In the genomic region with DNA sequence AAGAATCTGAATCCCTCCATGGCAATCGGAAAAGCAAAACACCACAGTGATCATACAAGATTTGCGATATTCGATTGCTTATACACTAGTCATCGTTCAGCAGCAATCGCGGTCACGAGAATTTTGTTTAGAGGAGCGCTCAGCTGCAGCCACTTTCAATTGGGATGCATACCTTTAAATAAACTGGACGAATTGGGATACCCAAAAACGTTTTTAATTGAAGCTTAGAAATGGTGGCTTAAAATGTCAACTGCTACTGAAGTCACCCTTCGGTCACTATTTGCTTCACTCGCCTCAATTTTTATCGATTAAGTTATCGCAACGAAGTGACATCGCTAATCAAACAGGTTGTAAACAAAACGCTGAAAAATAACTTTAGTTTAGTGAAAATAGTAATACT, we compare ENCODE assay signal across 1 fruit fly cellular context.
TF ChIP-seq lines count a peak whose summit lies in the region.

A gene (minus strand): TSS at position 53 of the 400 bp plus-strand sequence.
A gene (plus strand): TSS at position 302 of the 400 bp plus-strand sequence.

TF ChIP-seq in whole organism, embryonic, 481 proteins besides CTCF, POLR2A, EP300 and RAD21 (continued from another document and continues in another):
- TF ChIP-seq CG12104 (GFP tag; optimal IDR thresholded peaks at IDR 0.05; lab: Kevin White, UChicago) (peak; percentile 37), CG4730 (GFP tag; IDR thresholded peaks at IDR 0.05; lab: Robert Waterston, UW) (no peak), CG10543 (GFP tag; optimal IDR thresholded peaks at IDR 0.05; lab: Kevin White, UChicago) (peak; percentile 31), CG8290 (GFP tag; optimal IDR thresholded peaks at IDR 0.05; lab: Kevin White, UChicago) (no peak), CG8290 (tag; optimal IDR thresholded peaks at IDR 0.05; lab: Kevin White, UChicago) (peak in 1 of 2 experiments; percentile 55), CG2678 (tag; optimal IDR thresholded peaks at IDR 0.05; lab: Kevin White, UChicago) (no peak), trem (tag; optimal IDR thresholded peaks at IDR 0.05; lab: Kevin White, UChicago) (peak; percentile 74), Bdp1 (GFP tag; optimal IDR thresholded peaks at IDR 0.05; lab: Kevin White, UChicago) (peak; percentile 7), maf-S (GFP tag; optimal IDR thresholded peaks at IDR 0.05; lab: Kevin White, UChicago) (peak; percentile 15), pzg (GFP tag; optimal IDR thresholded peaks at IDR 0.05; lab: Kevin White, UChicago) (peak; percentile 68), D19B (GFP tag; optimal IDR thresholded peaks at IDR 0.05; lab: Kevin White, UChicago) (no peak), CG14441 (GFP tag; IDR thresholded peaks at IDR 0.05; lab: Robert Waterston, UW) (peak; percentile 22; the same call in 1 of the 2 replicates), bcd (GFP tag; optimal IDR thresholded peaks at IDR 0.05; lab: Kevin White, UChicago) (peak; percentile 31), luna (GFP tag; optimal IDR thresholded peaks at IDR 0.05; lab: Kevin White, UChicago) (peak; percentile 35), eyg (GFP tag; optimal IDR thresholded peaks at IDR 0.05; lab: Kevin White, UChicago) (no peak), pros (GFP tag; optimal IDR thresholded peaks at IDR 0.05; lab: Kevin White, UChicago) (no peak), CG14667 (GFP tag; IDR thresholded peaks at IDR 0.05; lab: Robert Waterston, UW) (no peak), CG18262 (tag; optimal IDR thresholded peaks at IDR 0.05; lab: Kevin White, UChicago) (peak; percentile 40), Opbp (GFP tag; IDR thresholded peaks at IDR 0.05; lab: Robert Waterston, UW; ENCODE audit: partially characterized antibody) (peak; percentile 72; the same call in 2 of the 3 replicates), ken (GFP tag; IDR thresholded peaks at IDR 0.05; lab: Robert Waterston, UW) (peak; percentile 52; the same call in 1 of the 3 replicates), Asciz (GFP tag; optimal IDR thresholded peaks at IDR 0.05; lab: Kevin White, UChicago) (no peak), CG10147 (GFP tag; optimal IDR thresholded peaks at IDR 0.05; lab: Kevin White, UChicago) (peak; percentile 50), Atf3 (GFP tag; optimal IDR thresholded peaks at IDR 0.05; lab: Kevin White, UChicago) (no peak), CG14050 (GFP tag; IDR thresholded peaks at IDR 0.05; lab: Robert Waterston, UW) (no peak), kni (GFP tag; optimal IDR thresholded peaks at IDR 0.05; lab: Kevin White, UChicago) (no peak), sens (GFP tag; lab: Kevin White, UChicago) (peak; percentile 89), bab2 (GFP tag; optimal IDR thresholded peaks at IDR 0.05; lab: Kevin White, UChicago) (peak; percentile 37), ase (GFP tag; IDR thresholded peaks at IDR 0.05; lab: Robert Waterston, UW) (0 out of 3 replicates have a peak, but pooled peaks have one; percentile 22), vnd (GFP tag; IDR thresholded peaks at IDR 0.05; lab: Robert Waterston, UW; ENCODE audit: partially characterized antibody) (peak; percentile 79), croc (GFP tag; conservative IDR thresholded peaks at IDR 0.05; lab: Robert Waterston, UW) (no peak), dysf (GFP tag; IDR thresholded peaks at IDR 0.05; lab: Robert Waterston, UW) (no peak), Xbp1 (GFP tag; optimal IDR thresholded peaks at IDR 0.05; lab: Kevin White, UChicago) (peak; percentile 52), Hey (tag; optimal IDR thresholded peaks at IDR 0.05; lab: Kevin White, UChicago) (no peak), CG15514 (GFP tag; optimal IDR thresholded peaks at IDR 0.05; lab: Kevin White, UChicago) (peak; percentile 41), CG17385 (GFP tag; optimal IDR thresholded peaks at IDR 0.05; lab: Kevin White, UChicago) (peak; percentile 7), Kr (GFP tag; optimal IDR thresholded peaks at IDR 0.05; lab: Kevin White, UChicago) (no peak), CG6765 (GFP tag; optimal IDR thresholded peaks at IDR 0.05; lab: Kevin White, UChicago) (no peak), Dbx (GFP tag; IDR thresholded peaks at IDR 0.05; lab: Robert Waterston, UW) (peak; percentile 68; the same call in 1 of the 3 replicates), CG17829 (tag; optimal IDR thresholded peaks at IDR 0.05; lab: Kevin White, UChicago) (peak; percentile 59), CG34422 (GFP tag; IDR thresholded peaks at IDR 0.05; lab: Robert Waterston, UW) (0 out of 3 replicates have a peak, but pooled peaks have one; percentile 36), seq (GFP tag; IDR thresholded peaks at IDR 0.05; lab: Robert Waterston, UW) (peak; percentile 53; the same call in 1 of the 2 replicates), Doc2 (GFP tag; IDR thresholded peaks at IDR 0.05; lab: Robert Waterston, UW) (no peak), shn (GFP tag; optimal IDR thresholded peaks at IDR 0.05; lab: Kevin White, UChicago) (peak; percentile 76), CG10431 (GFP tag; optimal IDR thresholded peaks at IDR 0.05; lab: Kevin White, UChicago) (no peak), BEAF-32 (GFP tag; optimal IDR thresholded peaks at IDR 0.05; lab: Kevin White, UChicago) (peak; percentile 89), CG16813 (GFP tag; IDR thresholded peaks at IDR 0.05; lab: Robert Waterston, UW; ENCODE audit: partially characterized antibody) (peak; percentile 81), esg (GFP tag; conservative IDR thresholded peaks at IDR 0.05; lab: Robert Waterston, UW) (no peak; the same call in 1 of the 2 replicates), CG30020 (tag; optimal IDR thresholded peaks at IDR 0.05; lab: Kevin White, UChicago) (peak; percentile 67), CG12071 (GFP tag; optimal IDR thresholded peaks at IDR 0.05; lab: Kevin White, UChicago) (no peak), ci (GFP tag; IDR thresholded peaks at IDR 0.05; lab: Robert Waterston, UW) (0 out of 3 replicates have a peak, but pooled peaks have one; percentile 49), Ptx1 (GFP tag; IDR thresholded peaks at IDR 0.05; lab: Robert Waterston, UW) (peak; percentile 48), ssp (GFP tag; IDR thresholded peaks at IDR 0.05; lab: Robert Waterston, UW) (peak; percentile 34; the same call in 1 of the 2 replicates), nerfin-1 (tag; optimal IDR thresholded peaks at IDR 0.05; lab: Kevin White, UChicago) (peak; percentile 76), CG4854 (GFP tag; optimal IDR thresholded peaks at IDR 0.05; lab: Kevin White, UChicago) (no peak), CG1602 (GFP tag; optimal IDR thresholded peaks at IDR 0.05; lab: Kevin White, UChicago) (peak; percentile 0), trh (GFP tag; optimal IDR thresholded peaks at IDR 0.05; lab: Kevin White, UChicago) (no peak), mld (GFP tag; IDR thresholded peaks at IDR 0.05; lab: Robert Waterston, UW; ENCODE audit: partially characterized antibody) (peak; percentile 69), Dp (GFP tag; optimal IDR thresholded peaks at IDR 0.05; lab: Kevin White, UChicago) (peak; percentile 31), CG1792 (GFP tag; optimal IDR thresholded peaks at IDR 0.05; lab: Kevin White, UChicago) (peak; percentile 55), ash1 (GFP tag; optimal IDR thresholded peaks at IDR 0.05; lab: Kevin White, UChicago) (no peak), Pdp1 (GFP tag; optimal IDR thresholded peaks at IDR 0.05; lab: Kevin White, UChicago) (peak; percentile 47 to 71), CG17612 (GFP tag; IDR thresholded peaks at IDR 0.05; lab: Robert Waterston, UW) (no peak), gro (GFP tag; optimal IDR thresholded peaks at IDR 0.05; lab: Kevin White, UChicago) (peak; percentile 71), Nf-YA (GFP tag; IDR thresholded peaks at IDR 0.05; lab: Robert Waterston, UW) (no peak), hkb (optimal IDR thresholded peaks at IDR 0.05; lab: Kevin White, UChicago) (no peak), hkb (GFP tag; IDR thresholded peaks at IDR 0.05; lab: Robert Waterston, UW) (no peak), CG6683 (GFP tag; optimal IDR thresholded peaks at IDR 0.05; lab: Kevin White, UChicago) (no peak), CG10979 (tag; optimal IDR thresholded peaks at IDR 0.05; lab: Kevin White, UChicago) (peak; percentile 40), E2f1 (GFP tag; IDR thresholded peaks at IDR 0.05; lab: Robert Waterston, UW) (no peak), CG6272 (GFP tag; IDR thresholded peaks at IDR 0.05; lab: Robert Waterston, UW) (no peak), mirr (GFP tag; optimal IDR thresholded peaks at IDR 0.05; lab: Kevin White, UChicago) (no peak), salm (tag; optimal IDR thresholded peaks at IDR 0.05; lab: Kevin White, UChicago) (no peak), Deaf1 (tag; optimal IDR thresholded peaks at IDR 0.05; lab: Kevin White, UChicago) (no peak), NFAT (GFP tag; IDR thresholded peaks at IDR 0.05; lab: Robert Waterston, UW) (0 out of 2 replicates have a peak, but pooled peaks have one; percentile 41), amos (GFP tag; IDR thresholded peaks at IDR 0.05; lab: Robert Waterston, UW; ENCODE audit: partially characterized antibody) (peak; percentile 67), CG1233 (GFP tag; optimal IDR thresholded peaks at IDR 0.05; lab: Kevin White, UChicago) (peak; percentile 10), disco-r (GFP tag; optimal IDR thresholded peaks at IDR 0.05; lab: Kevin White, UChicago) (peak; percentile 46), CG18476 (GFP tag; optimal IDR thresholded peaks at IDR 0.05; lab: Kevin White, UChicago) (no peak), ac (GFP tag; optimal IDR thresholded peaks at IDR 0.05; lab: Kevin White, UChicago) (no peak), chinmo (GFP tag; IDR thresholded peaks at IDR 0.05; lab: Robert Waterston, UW; ENCODE audit: partially characterized antibody) (0 out of 4 replicates have a peak, but pooled peaks have one; percentile 37), Aef1 (GFP tag; IDR thresholded peaks at IDR 0.05; lab: Robert Waterston, UW) (peak; percentile 36; the same call in 2 of the 3 replicates), insv (GFP tag; optimal IDR thresholded peaks at IDR 0.05; lab: Kevin White, UChicago) (peak in 1 of 2 experiments; percentile 28), CG3995 (GFP tag; optimal IDR thresholded peaks at IDR 0.05; lab: Kevin White, UChicago) (peak; percentile 100), mam (GFP tag; optimal IDR thresholded peaks at IDR 0.05; lab: Kevin White, UChicago) (peak; percentile 78), CG10462 (GFP tag; optimal IDR thresholded peaks at IDR 0.05; lab: Kevin White, UChicago) (no peak), CG10565 (GFP tag; optimal IDR thresholded peaks at IDR 0.05; lab: Kevin White, UChicago) (no peak), CG12769 (tag; optimal IDR thresholded peaks at IDR 0.05; lab: Kevin White, UChicago) (peak; percentile 51), fu2 (GFP tag; optimal IDR thresholded peaks at IDR 0.05; lab: Kevin White, UChicago) (peak; percentile 43), Side (GFP tag; optimal IDR thresholded peaks at IDR 0.05; lab: Kevin White, UChicago) (peak; percentile 49), peb (GFP tag; IDR thresholded peaks at IDR 0.05; lab: Robert Waterston, UW) (no peak), CG2199 (GFP tag; IDR thresholded peaks at IDR 0.05; lab: Robert Waterston, UW) (no peak), CoRest (tag; optimal IDR thresholded peaks at IDR 0.05; lab: Kevin White, UChicago) (peak; percentile 63), cato (GFP tag; optimal IDR thresholded peaks at IDR 0.05; lab: Kevin White, UChicago; ENCODE audit: borderline replicate concordance) (no peak), Sry-δ (GFP tag; optimal IDR thresholded peaks at IDR 0.05; lab: Kevin White, UChicago) (peak; percentile 98), NK7.1 (GFP tag; optimal IDR thresholded peaks at IDR 0.05; lab: Kevin White, UChicago) (peak; percentile 8), bsh (GFP tag; optimal IDR thresholded peaks at IDR 0.05; lab: Kevin White, UChicago) (peak in 1 of 2 experiments; percentile 11), yki (optimal IDR thresholded peaks at IDR 0.05; lab: Kevin White, UChicago) (peak; percentile 34), fd96Cb (tag; optimal IDR thresholded peaks at IDR 0.05; lab: Kevin White, UChicago) (no peak), Mad (GFP tag; optimal IDR thresholded peaks at IDR 0.05; lab: Kevin White, UChicago) (no peak), pum (GFP tag; optimal IDR thresholded peaks at IDR 0.05; lab: Kevin White, UChicago) (peak; percentile 29), NfI (GFP tag; optimal IDR thresholded peaks at IDR 0.05; lab: Kevin White, UChicago) (peak; percentile 8), ftz-f1 (GFP tag; optimal IDR thresholded peaks at IDR 0.05; lab: Kevin White, UChicago) (no peak), lov (optimal IDR thresholded peaks at IDR 0.05; lab: Kevin White, UChicago) (no peak), lov (GFP tag; IDR thresholded peaks at IDR 0.05; lab: Robert Waterston, UW) (no peak), CG34224 (GFP tag; IDR thresholded peaks at IDR 0.05; lab: Robert Waterston, UW; ENCODE audit: partially characterized antibody) (peak; percentile 80), bowl (GFP tag; IDR thresholded peaks at IDR 0.05; lab: Robert Waterston, UW) (no peak), slou (GFP tag; optimal IDR thresholded peaks at IDR 0.05; lab: Kevin White, UChicago) (peak; percentile 38), gt (GFP tag; IDR thresholded peaks at IDR 0.05; lab: Robert Waterston, UW) (no peak), CG2889 (GFP tag; IDR thresholded peaks at IDR 0.05; lab: Robert Waterston, UW) (peak; percentile 60; the same call in 2 of the 3 replicates), CrebB (tag; optimal IDR thresholded peaks at IDR 0.05; lab: Kevin White, UChicago) (no peak), dati (GFP tag; IDR thresholded peaks at IDR 0.05; lab: Robert Waterston, UW) (no peak), Nf-YC (tag; optimal IDR thresholded peaks at IDR 0.05; lab: Kevin White, UChicago) (peak; percentile 50), CG13287 (GFP tag; IDR thresholded peaks at IDR 0.05; lab: Robert Waterston, UW; ENCODE audit: partially characterized antibody) (peak; percentile 85), row (GFP tag; IDR thresholded peaks at IDR 0.05; lab: Robert Waterston, UW) (peak; percentile 92), rib (GFP tag; IDR thresholded peaks at IDR 0.05; lab: Robert Waterston, UW) (peak; percentile 46; the same call in 1 of the 2 replicates), sob (GFP tag; IDR thresholded peaks at IDR 0.05; lab: Robert Waterston, UW) (peak; percentile 70), ara (GFP tag; IDR thresholded peaks at IDR 0.05; lab: Robert Waterston, UW) (peak; percentile 57; the same call in 1 of the 2 replicates), CG14860 (GFP tag; IDR thresholded peaks at IDR 0.05; lab: Robert Waterston, UW; ENCODE audit: partially characterized antibody) (peak; percentile 85), TFAM (GFP tag; optimal IDR thresholded peaks at IDR 0.05; lab: Kevin White, UChicago) (no peak), CG32772 (GFP tag; IDR thresholded peaks at IDR 0.05; lab: Robert Waterston, UW) (peak; percentile 36; the same call in 1 of the 2 replicates), CG3847 (GFP tag; IDR thresholded peaks at IDR 0.05; lab: Robert Waterston, UW) (peak; percentile 45; the same call in 1 of the 2 replicates), da (GFP tag; optimal IDR thresholded peaks at IDR 0.05; lab: Kevin White, UChicago) (no peak), CG10267 (tag; optimal IDR thresholded peaks at IDR 0.05; lab: Kevin White, UChicago) (peak; percentile 59)
